Worm (Caenorhabditis elegans) whole organism, late embryonic: ENCODE measurements around the gene Y53C12B.7.
A peak's percentile ranks its signal among the peaks of the same experiment; 100 is the strongest.

Experiments
- C38D4.7 ChIP-seq: fragments of 200-800 bp; sonication (Bioruptor generic); optimal IDR thresholded peaks from 2 replicates; lab custom pipeline; 2018; ENCODE audit warnings: mild to moderate bottlenecking, missing genetic modification characterization, moderate library complexity, missing compliant biosample characterization
- K02D7.2 ChIP-seq: sonication (generic microtip); optimal IDR thresholded peaks from 2 replicates; lab custom pipeline; 2017; ENCODE audit warnings: mild to moderate bottlenecking, missing genetic modification characterization, missing compliant biosample characterization
- T23F11.4 ChIP-seq: fragments of 200-800 bp; sonication (Bioruptor generic); optimal IDR thresholded peaks from 2 replicates; lab custom pipeline; 2018; ENCODE audit warnings: mild to moderate bottlenecking, missing genetic modification characterization, missing compliant biosample characterization
- ceh-14 ChIP-seq: sonication (generic microtip); optimal IDR thresholded peaks from 2 replicates; lab custom pipeline; 2016; ENCODE audit warnings: missing genotype, missing genetic modification characterization, missing compliant biosample characterization
- ceh-19 ChIP-seq: fragments of 200-800 bp; sonication (Bioruptor generic); optimal IDR thresholded peaks from 2 replicates; lab custom pipeline; 2018; ENCODE audit warnings: mild to moderate bottlenecking, missing genetic modification characterization, missing compliant biosample characterization
- ceh-22 ChIP-seq: sonication (generic microtip); optimal IDR thresholded peaks from 2 replicates; lab custom pipeline; 2017; ENCODE audit warnings: missing biosample characterization, missing genetic modification characterization
- ceh-24 ChIP-seq: sonication (generic microtip); optimal IDR thresholded peaks from 2 replicates; lab custom pipeline; 2016; ENCODE audit warnings: mild to moderate bottlenecking, missing genetic modification characterization, missing compliant biosample characterization
- ceh-30 ChIP-seq: fragments of 150-350 bp; optimal IDR thresholded peaks from 2 replicates; lab custom pipeline; 2014; ENCODE audit warnings: missing biosample characterization, missing genetic modification characterization
- ceh-48 ChIP-seq: sonication (generic microtip); optimal IDR thresholded peaks from 2 replicates; lab custom pipeline; 2016; ENCODE audit warnings: missing genetic modification characterization, inconsistent platforms, missing compliant biosample characterization
- ceh-6 ChIP-seq: fragments of 200-800 bp; sonication (Bioruptor generic); optimal IDR thresholded peaks from 2 replicates; lab custom pipeline; 2018; ENCODE audit warnings: mild to moderate bottlenecking, missing genetic modification characterization, missing compliant biosample characterization
- dmd-4 ChIP-seq: sonication (generic microtip); optimal IDR thresholded peaks from 2 replicates; lab custom pipeline; 2016; ENCODE audit warnings: borderline replicate concordance, missing genetic modification characterization, missing compliant biosample characterization
- dve-1 ChIP-seq: sonication (generic microtip); optimal IDR thresholded peaks from 2 replicates; lab custom pipeline; 2017; ENCODE audit warnings: antibody characterized with exemption, mild to moderate bottlenecking, missing genetic modification characterization, missing compliant biosample characterization
- elt-4 ChIP-seq: sonication (generic microtip); optimal IDR thresholded peaks from 2 replicates; lab custom pipeline; 2016; ENCODE audit warnings: missing genetic modification characterization, missing compliant biosample characterization
- ets-4 ChIP-seq: sonication (generic microtip); optimal IDR thresholded peaks from 2 replicates; lab custom pipeline; 2016; ENCODE audit warnings: missing genetic modification characterization, missing compliant biosample characterization
- fax-1 ChIP-seq: sonication (generic microtip); optimal IDR thresholded peaks from 2 replicates; lab custom pipeline; 2016; ENCODE audit warnings: missing genotype, missing genetic modification characterization, missing compliant biosample characterization
- hlh-13 ChIP-seq: fragments of 200-800 bp; sonication (Bioruptor generic); optimal IDR thresholded peaks from 2 replicates; lab custom pipeline; 2018; ENCODE audit warnings: mild to moderate bottlenecking, missing genetic modification characterization, missing compliant biosample characterization
- hlh-6 ChIP-seq: sonication (generic microtip); optimal IDR thresholded peaks from 2 replicates; lab custom pipeline; 2016; ENCODE audit warnings: missing genotype, missing genetic modification characterization, missing compliant biosample characterization
- hlh-8 ChIP-seq: sonication (generic microtip); optimal IDR thresholded peaks from 2 replicates; lab custom pipeline; 2016; ENCODE audit warnings: missing genotype, missing genetic modification characterization, missing compliant biosample characterization
- lim-6 ChIP-seq: sonication (generic microtip); optimal IDR thresholded peaks from 2 replicates; lab custom pipeline; 2016; ENCODE audit warnings: missing genetic modification characterization, missing compliant biosample characterization
- mec-3 ChIP-seq: sonication (generic microtip); optimal IDR thresholded peaks from 2 replicates; lab custom pipeline; 2016; ENCODE audit warnings: borderline replicate concordance, missing genetic modification characterization, missing compliant biosample characterization
- nfya-1 ChIP-seq: sonication (generic microtip); optimal IDR thresholded peaks from 2 replicates; lab custom pipeline; 2017; ENCODE audit warnings: missing genetic modification characterization, mild to moderate bottlenecking, missing compliant biosample characterization, antibody characterized with exemption, moderate library complexity
- nhr-11 ChIP-seq: fragments of 150-350 bp; optimal IDR thresholded peaks from 2 replicates; lab custom pipeline; 2014; ENCODE audit warnings: missing biosample characterization, missing genetic modification characterization
- nhr-232 ChIP-seq: sonication (generic microtip); optimal IDR thresholded peaks from 2 replicates; lab custom pipeline; 2016; ENCODE audit warnings: missing genetic modification characterization, missing compliant biosample characterization
- pat-9 ChIP-seq: fragments of 200-800 bp; sonication (Bioruptor generic); optimal IDR thresholded peaks from 2 replicates; lab custom pipeline; 2018; ENCODE audit warnings: mild to moderate bottlenecking, missing genetic modification characterization, moderate library complexity, missing compliant biosample characterization
- pax-1 ChIP-seq: fragments of 150-350 bp; optimal IDR thresholded peaks from 2 replicates; lab custom pipeline; 2014; ENCODE audit warnings: missing biosample characterization, missing genetic modification characterization
- pha-2 ChIP-seq: sonication (generic microtip); optimal IDR thresholded peaks from 2 replicates; lab custom pipeline; 2017; ENCODE audit warnings: mild to moderate bottlenecking, missing genetic modification characterization, missing compliant biosample characterization
- pqm-1 ChIP-seq: sonication (generic microtip); optimal IDR thresholded peaks from 2 replicates; lab custom pipeline; 2016; ENCODE audit warnings: missing genetic modification characterization, missing compliant biosample characterization
- syd-9 ChIP-seq: sonication (generic microtip); optimal IDR thresholded peaks from 2 replicates; lab custom pipeline; 2016; ENCODE audit warnings: mild to moderate bottlenecking, missing genetic modification characterization, moderate library complexity, missing compliant biosample characterization
- ttx-3 ChIP-seq: sonication (generic microtip); optimal IDR thresholded peaks from 2 replicates; lab custom pipeline; 2016; ENCODE audit warnings: missing genetic modification reagents, missing genetic modification characterization, missing compliant biosample characterization
- unc-3 ChIP-seq, 2 experiments: fragments of 200-800 bp in 1 of 2; sonication (Bioruptor generic) in 1 of 2; sonication (generic microtip) in 1 of 2; conservative IDR thresholded peaks in 1 of 2; optimal IDR thresholded peaks in 1 of 2; 2 replicates each; pipeline versions ENCODE4 v1.3.6 to Lab custom; 2016 to 2022; ENCODE audit warnings: missing compliant biosample characterization in 2 of 2, missing genetic modification characterization in 2 of 2, missing genetic modification reagents in 1 of 2
- unc-55 ChIP-seq: sonication (generic microtip); optimal IDR thresholded peaks from 2 replicates; lab custom pipeline; 2017; ENCODE audit warnings: missing biosample characterization, missing genetic modification reagents, missing genetic modification characterization

Y53C12B.7 gene

ce11 chrII:9713083-9713482, 39.9 kb downstream of the Y53C12B.7 start:
- no peak for TF ChIP-seq elt-4 (tag; lab: Kevin White, UChicago)
- TF ChIP-seq unc-55 (GFP tag; lab: Kevin White, UChicago) = no peak
- TF ChIP-seq ceh-6 (GFP tag; lab: Kevin White, UChicago) = no peak
- no peak for TF ChIP-seq ceh-22 (tag; lab: Kevin White, UChicago)
- no peak for TF ChIP-seq ceh-24 (tag; lab: Kevin White, UChicago)
- TF ChIP-seq dve-1 (tag; lab: Kevin White, UChicago) = no peak
- no peak for TF ChIP-seq hlh-8 (tag; lab: Kevin White, UChicago)
- no peak for TF ChIP-seq ceh-30 (tag; lab: Kevin White, UChicago)
- TF ChIP-seq C38D4.7 (GFP tag; lab: Kevin White, UChicago) = no peak
- no peak for TF ChIP-seq hlh-13 (GFP tag; lab: Kevin White, UChicago)
- TF ChIP-seq nhr-232 (tag; lab: Kevin White, UChicago) = no peak
- no peak for TF ChIP-seq pax-1 (tag; lab: Kevin White, UChicago)
- no peak for TF ChIP-seq pat-9 (tag; lab: Kevin White, UChicago)
- no peak for TF ChIP-seq syd-9
- no peak for TF ChIP-seq nfya-1 (tag; lab: Kevin White, UChicago)
- no peak for TF ChIP-seq pha-2 (tag; lab: Kevin White, UChicago)
- no peak for TF ChIP-seq ceh-19 (GFP tag; lab: Kevin White, UChicago)
- TF ChIP-seq dmd-4 (tag; lab: Kevin White, UChicago) = no peak
- TF ChIP-seq nhr-11 = no peak

DNA sequence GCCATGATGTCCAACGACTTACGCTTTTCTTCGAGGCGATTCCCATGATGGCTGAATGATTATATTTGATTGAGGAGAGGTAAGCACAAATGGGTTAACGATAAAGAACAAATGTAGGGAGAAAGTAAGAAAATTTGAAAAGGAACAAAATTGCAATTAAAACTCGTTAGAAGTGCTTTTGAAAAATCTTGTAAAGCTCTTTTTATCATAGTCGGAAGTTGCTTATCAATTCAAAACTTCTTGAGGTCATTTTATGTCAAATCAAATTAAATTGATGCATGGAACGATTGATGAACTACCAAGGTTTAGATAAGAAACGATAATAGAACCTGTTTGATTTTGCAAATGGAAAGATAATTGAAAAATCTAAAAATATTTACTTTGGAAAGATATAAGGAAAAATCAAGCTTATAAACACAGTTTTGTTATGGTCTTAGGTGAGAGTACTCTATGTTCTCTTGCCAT, 44.2 kb downstream of the Y53C12B.7 start, which contains the start of gene glt-5:
Gene glt-5, minus strand, starts transcription at position 51 of the 465 bp plus-strand sequence.
- no peak for TF ChIP-seq pqm-1
- TF ChIP-seq hlh-13 (GFP tag; lab: Kevin White, UChicago) = no peak
- no peak for TF ChIP-seq dmd-4 (tag; lab: Kevin White, UChicago)
- TF ChIP-seq nhr-11 = no peak
- TF ChIP-seq elt-4 (tag; lab: Kevin White, UChicago) = no peak
- TF ChIP-seq T23F11.4 (GFP tag; lab: Kevin White, UChicago) = no peak
- TF ChIP-seq ets-4 (tag; lab: Kevin White, UChicago) = no peak
- TF ChIP-seq ttx-3 (tag; lab: Kevin White, UChicago) = no peak
- no peak for TF ChIP-seq hlh-6 (tag; lab: Kevin White, UChicago)
- no peak for TF ChIP-seq lim-6 (tag; lab: Kevin White, UChicago)

ce11 chrII:9706207-9706606, 46.8 kb downstream of the Y53C12B.7 start, which contains the start of gene Y53C12A.3:
Y53C12A.3 (minus strand) TSS chrII:9706240.
- no peak for TF ChIP-seq fax-1 (tag; lab: Kevin White, UChicago)
- TF ChIP-seq ceh-30 (tag; lab: Kevin White, UChicago) = no peak
- no peak for TF ChIP-seq hlh-13 (GFP tag; lab: Kevin White, UChicago)
- no peak for TF ChIP-seq ceh-14 (tag; lab: Kevin White, UChicago)
- peak; percentile 0 for TF ChIP-seq nfya-1 (tag; lab: Kevin White, UChicago)
- TF ChIP-seq K02D7.2 (tag; lab: Kevin White, UChicago) = no peak
- TF ChIP-seq mec-3 (tag; lab: Kevin White, UChicago) = no peak

ce11 chrII:9704746-9705145, 48.3 kb downstream of the Y53C12B.7 start, which contains the start of gene Y53C12A.10:
Y53C12A.10 (minus strand) TSS chrII:9704846.
- no peak for TF ChIP-seq dmd-4 (tag; lab: Kevin White, UChicago)
- TF ChIP-seq hlh-8 (tag; lab: Kevin White, UChicago) = no peak
- TF ChIP-seq fax-1 (tag; lab: Kevin White, UChicago) = no peak
- no peak for TF ChIP-seq unc-3 (GFP tag; conservative IDR thresholded peaks at IDR 0.05; lab: Robert Waterston, UW)
- no peak for TF ChIP-seq unc-3 (tag; optimal IDR thresholded peaks at IDR 0.05; lab: Kevin White, UChicago)
- no peak for TF ChIP-seq unc-55 (GFP tag; lab: Kevin White, UChicago)
- no peak for TF ChIP-seq ceh-48 (tag; lab: Kevin White, UChicago)
- no peak for TF ChIP-seq hlh-6 (tag; lab: Kevin White, UChicago)
